Fruit fly (Drosophila melanogaster) whole organism, embryonic: Measurements from ENCODE around the gene CG14331.

Source experiments
- Adf1 ChIP-seq: fragments of 200-800 bp; sonication (Bioruptor generic); IDR thresholded peaks from 2 replicates; pipeline ENCODE4 v1.3.6; 2022; ENCODE audit warnings: missing biosample characterization, missing genetic modification characterization
- B-H2 ChIP-seq: fragments of 200-800 bp; sonication (Bioruptor generic); optimal IDR thresholded peaks from 2 replicates; lab custom pipeline; 2018; ENCODE audit warnings: missing biosample characterization, mild to moderate bottlenecking, missing genetic modification characterization
- Bteb2 ChIP-seq: fragments of 200-800 bp; sonication (Bioruptor generic); optimal IDR thresholded peaks from 2 replicates; lab custom pipeline; 2016; ENCODE audit warnings: missing biosample characterization, missing genetic modification characterization
- CG11247 ChIP-seq: fragments of 200-800 bp; sonication (Bioruptor generic); IDR thresholded peaks from 2 replicates; pipeline ENCODE4 v1.3.6; 2022; ENCODE audit warnings: missing biosample characterization, missing genetic modification characterization
- CG11560 ChIP-seq: fragments of 200-800 bp; sonication (Bioruptor generic); IDR thresholded peaks from 3 replicates; pipeline ENCODE4 v1.3.6; 2022; ENCODE audit warnings: missing biosample characterization, missing genetic modification characterization
- CG11696 ChIP-seq: fragments of 200-800 bp; sonication (Bioruptor generic); IDR thresholded peaks from 2 replicates; pipeline ENCODE4 v1.3.6; 2022; ENCODE audit warnings: missing biosample characterization, missing genetic modification characterization
- CG13287 ChIP-seq: fragments of 200-800 bp; sonication (Bioruptor generic); IDR thresholded peaks from 2 replicates; pipeline ENCODE4 v1.3.6; 2022; ENCODE audit warnings: missing biosample characterization, missing genetic modification characterization; ENCODE audit not compliant: partially characterized antibody
- CG14050 ChIP-seq: fragments of 200-800 bp; sonication (Bioruptor generic); IDR thresholded peaks from 3 replicates; pipeline ENCODE4 v1.3.6; 2022; ENCODE audit warnings: missing biosample characterization, missing genetic modification characterization
- CG15601 ChIP-seq: fragments of 200-800 bp; sonication (Bioruptor generic); optimal IDR thresholded peaks from 3 replicates; lab custom pipeline; 2019; ENCODE audit warnings: missing biosample characterization, mild to moderate bottlenecking, missing genetic modification characterization, moderate library complexity
- CG17385 ChIP-seq: fragments of 200-800 bp; sonication (Bioruptor generic); optimal IDR thresholded peaks from 3 replicates; lab custom pipeline; 2018; ENCODE audit warnings: missing biosample characterization, mild to moderate bottlenecking, missing genetic modification characterization
- CG31388 ChIP-seq: fragments of 200-800 bp; sonication (Bioruptor generic); optimal IDR thresholded peaks from 2 replicates; lab custom pipeline; 2016; ENCODE audit warnings: missing biosample characterization, missing genetic modification characterization
- CG33213 ChIP-seq: fragments of 200-800 bp; sonication (Bioruptor generic); optimal IDR thresholded peaks from 3 replicates; lab custom pipeline; 2016; ENCODE audit warnings: missing biosample characterization, missing genetic modification characterization
- CG3407 ChIP-seq: fragments of 200-800 bp; sonication (Bioruptor generic); optimal IDR thresholded peaks from 2 replicates; lab custom pipeline; 2018; ENCODE audit warnings: missing biosample characterization, mild to moderate bottlenecking, missing genetic modification characterization
- CG34224 ChIP-seq: fragments of 200-800 bp; sonication (Bioruptor generic); IDR thresholded peaks from 3 replicates; pipeline ENCODE4 v1.3.6; 2022; ENCODE audit warnings: missing biosample characterization, missing genetic modification characterization; ENCODE audit not compliant: partially characterized antibody
- CG3838 ChIP-seq: fragments of 200-800 bp; sonication (Bioruptor generic); optimal IDR thresholded peaks from 3 replicates; lab custom pipeline; 2016; ENCODE audit warnings: missing biosample characterization, missing genetic modification characterization
- CG3995 ChIP-seq: fragments of 200-800 bp; sonication (Bioruptor generic); optimal IDR thresholded peaks from 3 replicates; lab custom pipeline; 2016; ENCODE audit warnings: missing biosample characterization, missing genetic modification characterization
- CG8478 ChIP-seq: fragments of >200 bp; optimal IDR thresholded peaks from 2 replicates; lab custom pipeline; 2018
- CG8924 ChIP-seq: fragments of 200-800 bp; optimal IDR thresholded peaks from 3 replicates; lab custom pipeline; 2019; ENCODE audit warnings: missing biosample characterization, mild to moderate bottlenecking, missing genetic modification characterization, moderate library complexity
- Fer3 ChIP-seq: fragments of 200-800 bp; sonication (Bioruptor generic); optimal IDR thresholded peaks from 2 replicates; lab custom pipeline; 2018; ENCODE audit warnings: missing biosample characterization, mild to moderate bottlenecking, missing genetic modification characterization, moderate library complexity
- Gug ChIP-seq: fragments of 200-800 bp; sonication (Bioruptor generic); IDR thresholded peaks from 4 replicates; pipeline ENCODE4 v1.3.6; 2022; ENCODE audit warnings: missing biosample characterization, missing genetic modification characterization
- Hey ChIP-seq: fragments of 200-800 bp; sonication (Bioruptor generic); optimal IDR thresholded peaks from 3 replicates; lab custom pipeline; 2018; ENCODE audit warnings: missing biosample characterization, mild to moderate bottlenecking, missing genetic modification characterization
- Hmx ChIP-seq: fragments of 200-800 bp; sonication (Bioruptor generic); optimal IDR thresholded peaks from 2 replicates; lab custom pipeline; 2016; ENCODE audit warnings: missing biosample characterization, missing genetic modification characterization
- Lpt ChIP-seq: fragments of >200 bp; optimal IDR thresholded peaks from 2 replicates; lab custom pipeline; 2018; ENCODE audit warnings: missing biosample characterization, missing genetic modification characterization
- Med ChIP-seq: fragments of 200-800 bp; sonication (Bioruptor generic); peaks from one replicate; lab custom pipeline; 2016; ENCODE audit warnings: missing biosample characterization, missing genetic modification characterization, mild to moderate bottlenecking, inconsistent platforms, moderate library complexity
- PHDP ChIP-seq: fragments of 200-800 bp; sonication (Bioruptor generic); optimal IDR thresholded peaks from 3 replicates; lab custom pipeline; 2018; ENCODE audit warnings: missing biosample characterization, mild to moderate bottlenecking, missing genetic modification characterization, moderate library complexity
- Sry-δ ChIP-seq: fragments of 200-800 bp; sonication (Bioruptor generic); optimal IDR thresholded peaks from 2 replicates; lab custom pipeline; 2016; ENCODE audit warnings: missing biosample characterization, missing genetic modification characterization
- ap ChIP-seq: fragments of 200-800 bp; sonication (Bioruptor generic); IDR thresholded peaks from 2 replicates; pipeline ENCODE4 v1.3.6; 2022; ENCODE audit warnings: missing biosample characterization, missing genetic modification characterization
- ato ChIP-seq: fragments of 200-800 bp; sonication (Bioruptor generic); IDR thresholded peaks from 2 replicates; pipeline ENCODE4 v1.3.6; 2022; ENCODE audit warnings: missing biosample characterization, missing genetic modification characterization; ENCODE audit not compliant: partially characterized antibody
- bsh ChIP-seq, 2 experiments: fragments of 200-800 bp; sonication (Bioruptor generic); optimal IDR thresholded peaks; 2 replicates each; lab custom pipeline; 2017 to 2018; ENCODE audit warnings: mild to moderate bottlenecking in 2 of 2, missing biosample characterization in 2 of 2, missing genetic modification characterization in 2 of 2, moderate library complexity in 1 of 2
- cas ChIP-seq: fragments of 200-800 bp; sonication (Bioruptor generic); IDR thresholded peaks from 2 replicates; pipeline ENCODE4 v1.3.6; 2022; ENCODE audit warnings: missing biosample characterization, missing genetic modification characterization
- exex ChIP-seq: fragments of 200-800 bp; sonication (Bioruptor generic); optimal IDR thresholded peaks from 4 replicates; lab custom pipeline; 2018; ENCODE audit warnings: missing biosample characterization, mild to moderate bottlenecking, missing genetic modification characterization, moderate library complexity
- nerfin-2 ChIP-seq: fragments of 200-800 bp; sonication (Bioruptor generic); IDR thresholded peaks from 2 replicates; pipeline ENCODE4 v1.3.6; 2022; ENCODE audit warnings: missing biosample characterization, missing genetic modification characterization; ENCODE audit not compliant: partially characterized antibody
- odd ChIP-seq: fragments of 200-800 bp; sonication (Bioruptor generic); optimal IDR thresholded peaks from 2 replicates; lab custom pipeline; 2017; ENCODE audit warnings: missing biosample characterization, mild to moderate bottlenecking, missing genetic modification characterization
- peb ChIP-seq: fragments of 200-800 bp; sonication (Bioruptor generic); IDR thresholded peaks from 2 replicates; pipeline ENCODE4 v1.3.6; 2022; ENCODE audit warnings: missing biosample characterization, missing genetic modification characterization
- pfk ChIP-seq: fragments of 200-800 bp; sonication (Bioruptor generic); optimal IDR thresholded peaks from 2 replicates; lab custom pipeline; 2018; ENCODE audit warnings: missing biosample characterization, mild to moderate bottlenecking, missing genetic modification characterization, moderate library complexity
- prd ChIP-seq, 3 experiments: fragments of >200 bp in 2 of 3; fragments of 200-800 bp in 1 of 3; sonication (Bioruptor generic) in 1 of 3; optimal IDR thresholded peaks in 2 of 3; IDR thresholded peaks in 1 of 3; 2 replicates in 2 of 3; 3 replicates in 1 of 3; pipeline versions ENCODE4 v1.3.6 to Lab custom; 2017 to 2022; ENCODE audit warnings: missing biosample characterization in 1 of 3, missing genetic modification characterization in 1 of 3
- repo ChIP-seq: fragments of 200-800 bp; sonication (Bioruptor generic); optimal IDR thresholded peaks from 2 replicates; lab custom pipeline; 2016; ENCODE audit warnings: missing biosample characterization, missing genetic modification characterization
- sens ChIP-seq: fragments of 200-800 bp; sonication (Bioruptor generic); peaks from one replicate; lab custom pipeline; 2016; ENCODE audit warnings: missing biosample characterization, missing genetic modification characterization
- ttk ChIP-seq: fragments of 200-800 bp; sonication (Bioruptor generic); IDR thresholded peaks from 2 replicates; pipeline ENCODE4 v2.1.2; 2022; ENCODE audit warnings: missing biosample characterization, missing genetic modification characterization
- vvl ChIP-seq: fragments of 200-800 bp; sonication (Bioruptor generic); IDR thresholded peaks from 2 replicates; pipeline ENCODE4 v1.3.6; 2022; ENCODE audit warnings: missing biosample characterization, missing genetic modification characterization
- zfh2 ChIP-seq: fragments of 200-800 bp; sonication (Bioruptor generic); optimal IDR thresholded peaks from 2 replicates; lab custom pipeline; 2016; ENCODE audit warnings: missing biosample characterization, missing genetic modification characterization

CG14331 gene

dm6 chr3R:17422102-17422501 lies 18.4 kb downstream of the CG14331 start, which contains the start of gene CG14332:
TSS of gene CG14332 (minus strand) at chr3R:17422202.
- TF ChIP-seq CG8478 (lab: Kevin White, UChicago) (no peak), Gug (GFP tag; lab: Robert Waterston, UW) (no peak), repo (GFP tag; lab: Kevin White, UChicago) (no peak), CG17385 (no peak), zfh2 (GFP tag; lab: Kevin White, UChicago) (no peak), vvl (GFP tag; lab: Robert Waterston, UW) (no peak)

- TF ChIP-seq prd (optimal IDR thresholded peaks at IDR 0.05; lab: Kevin White, UChicago), result no peak
- no peak for TF ChIP-seq prd (GFP tag; IDR thresholded peaks at IDR 0.05; lab: Robert Waterston, UW)
- TF ChIP-seq pfk (GFP tag; lab: Kevin White, UChicago), result no peak
- no peak for TF ChIP-seq Hmx
- TF ChIP-seq CG11696, result no peak
- TF ChIP-seq Hey (tag; lab: Kevin White, UChicago), result no peak
- no peak for TF ChIP-seq odd (GFP tag; lab: Kevin White, UChicago)
- no peak for TF ChIP-seq CG15601 (tag; lab: Kevin White, UChicago)
- TF ChIP-seq Med (GFP tag; lab: Kevin White, UChicago), result no peak
- no peak for TF ChIP-seq Bteb2 (GFP tag; lab: Kevin White, UChicago)
- no peak for TF ChIP-seq ap
- TF ChIP-seq exex, result no peak
- no peak for TF ChIP-seq bsh (GFP tag; optimal IDR thresholded peaks at IDR 0.05; lab: Kevin White, UChicago)
- no peak for TF ChIP-seq cas (GFP tag; lab: Robert Waterston, UW)
- TF ChIP-seq CG14050 (GFP tag; lab: Robert Waterston, UW), result no peak
- no peak for TF ChIP-seq CG11247
- TF ChIP-seq CG8924, result no peak
- TF ChIP-seq CG3407 (GFP tag; lab: Kevin White, UChicago), result no peak
Measured at dm6 chr3R:17420338-17420737, 20.2 kb downstream of the CG14331 start, which contains the start of gene CG42835. TSS of gene CG42835 (plus strand) at chr3R:17420638.

- TF ChIP-seq ato (GFP tag; lab: Robert Waterston, UW), result no peak
- no peak for TF ChIP-seq CG3838
- no peak for TF ChIP-seq CG33213 (GFP tag; lab: Kevin White, UChicago)
- no peak for TF ChIP-seq Sry-δ
- no peak for TF ChIP-seq Lpt (GFP tag; lab: Kevin White, UChicago)
- TF ChIP-seq CG3995, result no peak
- no peak for TF ChIP-seq CG8478 (lab: Kevin White, UChicago)
- no peak for TF ChIP-seq CG31388 (GFP tag; lab: Kevin White, UChicago)
- no peak for TF ChIP-seq CG13287 (GFP tag; lab: Robert Waterston, UW)
- TF ChIP-seq B-H2 (GFP tag; lab: Kevin White, UChicago), result no peak
- no peak for TF ChIP-seq CG11560 (tag; lab: Robert Waterston, UW)
- TF ChIP-seq sens (GFP tag; lab: Kevin White, UChicago), result no peak
- no peak for TF ChIP-seq Adf1 (GFP tag; lab: Robert Waterston, UW)
- TF ChIP-seq Fer3 (tag; lab: Kevin White, UChicago), result no peak
- no peak for TF ChIP-seq peb (GFP tag; lab: Robert Waterston, UW)
- TF ChIP-seq PHDP, result no peak
- TF ChIP-seq nerfin-2 (GFP tag; lab: Robert Waterston, UW), result no peak
- no peak for TF ChIP-seq ttk (GFP tag; lab: Robert Waterston, UW)
- no peak for TF ChIP-seq CG34224 (GFP tag; lab: Robert Waterston, UW)
Measured at dm6 chr3R:17418459-17418858, 22.1 kb downstream of the CG14331 start, which contains the start of gene CG42834. TSS of gene CG42834 (plus strand) at chr3R:17418759.
